Worm (Caenorhabditis elegans) whole organism, L2 larva: ENCODE data around the gene F47B8.1.

Source experiments
- C34F6.9 ChIP-seq: fragments of 150-350 bp; optimal IDR thresholded peaks from 2 replicates; lab custom pipeline; 2014; ENCODE audit warnings: missing biosample characterization, missing genetic modification characterization
- F13H6.1 ChIP-seq: sonication (generic microtip); optimal IDR thresholded peaks from 2 replicates; lab custom pipeline; 2016; ENCODE audit warnings: missing genetic modification characterization, missing compliant biosample characterization
- R02D3.7 ChIP-seq: fragments of 150-350 bp; optimal IDR thresholded peaks from 2 replicates; lab custom pipeline; 2014; ENCODE audit warnings: missing biosample characterization, missing genetic modification characterization
- Y55F3AM.14 ChIP-seq: fragments of 200-800 bp; sonication (Bioruptor generic); optimal IDR thresholded peaks from 2 replicates; lab custom pipeline; 2018; ENCODE audit warnings: mild to moderate bottlenecking, missing genetic modification characterization, missing compliant biosample characterization
- ZK546.5 ChIP-seq: sonication (generic microtip); optimal IDR thresholded peaks from 2 replicates; lab custom pipeline; 2017; ENCODE audit warnings: missing biosample characterization, missing genetic modification characterization
- alr-1 ChIP-seq: fragments of 150-350 bp; optimal IDR thresholded peaks from 2 replicates; lab custom pipeline; 2014; ENCODE audit warnings: missing biosample characterization, missing genetic modification characterization
- aly-2 ChIP-seq: fragments of 150-350 bp; optimal IDR thresholded peaks from 2 replicates; lab custom pipeline; 2014; ENCODE audit warnings: missing biosample characterization, missing genetic modification characterization
- ama-1 ChIP-seq: fragments of 150-350 bp; optimal IDR thresholded peaks from 2 replicates; lab custom pipeline; 2018; ENCODE audit warnings: inconsistent platforms
- blmp-1 ChIP-seq: sonication (generic microtip); optimal IDR thresholded peaks from 2 replicates; lab custom pipeline; 2017; ENCODE audit warnings: missing genetic modification characterization, mild to moderate bottlenecking, missing compliant biosample characterization, antibody characterized with exemption, moderate library complexity; ENCODE audit not compliant: insufficient read depth
- ceh-16 ChIP-seq: fragments of 150-350 bp; optimal IDR thresholded peaks from 2 replicates; lab custom pipeline; 2014; ENCODE audit warnings: missing biosample characterization, missing genetic modification characterization
- ceh-82 ChIP-seq: fragments of 150-350 bp; optimal IDR thresholded peaks from 2 replicates; lab custom pipeline; 2014; ENCODE audit warnings: missing biosample characterization, missing genetic modification characterization
- crh-2 ChIP-seq: sonication (generic microtip); optimal IDR thresholded peaks from 2 replicates; lab custom pipeline; 2017; ENCODE audit warnings: missing biosample characterization, missing genetic modification characterization
- dmd-4 ChIP-seq: sonication (generic microtip); optimal IDR thresholded peaks from 2 replicates; lab custom pipeline; 2017; ENCODE audit warnings: missing biosample characterization, missing genetic modification characterization
- egl-27 ChIP-seq: sonication (generic microtip); optimal IDR thresholded peaks from 3 replicates; lab custom pipeline; 2017; ENCODE audit warnings: missing biosample characterization, missing genetic modification reagents, missing genetic modification characterization
- elt-1 ChIP-seq: fragments of 150-350 bp; optimal IDR thresholded peaks from 2 replicates; lab custom pipeline; 2014; ENCODE audit warnings: missing biosample characterization, missing genetic modification characterization
- elt-3 ChIP-seq: sonication (generic microtip); optimal IDR thresholded peaks from 2 replicates; lab custom pipeline; 2017; ENCODE audit warnings: missing biosample characterization, missing genetic modification characterization
- fos-1 ChIP-seq: fragments of 150-350 bp; optimal IDR thresholded peaks from 2 replicates; lab custom pipeline; 2014; ENCODE audit warnings: missing biosample characterization, missing genetic modification characterization
- gmeb-1 ChIP-seq: fragments of 150-350 bp; optimal IDR thresholded peaks from 2 replicates; lab custom pipeline; 2014; ENCODE audit warnings: missing biosample characterization, missing genetic modification characterization
- lin-11 ChIP-seq: fragments of 150-350 bp; sonication (generic microtip); optimal IDR thresholded peaks from 2 replicates; lab custom pipeline; 2014; ENCODE audit warnings: missing biosample characterization, missing genetic modification characterization, inconsistent platforms, mixed read lengths
- lin-13 ChIP-seq: fragments of 150-350 bp; optimal IDR thresholded peaks from 2 replicates; lab custom pipeline; 2014; ENCODE audit warnings: missing biosample characterization, missing genetic modification reagents, missing genetic modification characterization
- lin-39 ChIP-seq: fragments of 150-350 bp; optimal IDR thresholded peaks from 2 replicates; lab custom pipeline; 2014; ENCODE audit warnings: missing biosample characterization, missing genetic modification reagents, missing genetic modification characterization
- lsy-2 ChIP-seq, 2 experiments: fragments of 150-350 bp in 1 of 2; sonication (generic microtip) in 1 of 2; optimal IDR thresholded peaks; 2 replicates each; lab custom pipeline; 2014 to 2017; ENCODE audit warnings: missing biosample characterization in 2 of 2, missing genetic modification characterization in 2 of 2
- mab-5 ChIP-seq: fragments of 150-350 bp; optimal IDR thresholded peaks from 2 replicates; lab custom pipeline; 2014; ENCODE audit warnings: missing biosample characterization, missing genetic modification characterization
- mbf-1 ChIP-seq: sonication (generic microtip); optimal IDR thresholded peaks from 2 replicates; lab custom pipeline; 2017; ENCODE audit warnings: missing biosample characterization, missing genetic modification characterization
- mdl-1 ChIP-seq, 2 experiments: fragments of 150-350 bp in 1 of 2; sonication (generic microtip) in 1 of 2; optimal IDR thresholded peaks; 2 replicates each; lab custom pipeline; 2017; ENCODE audit warnings: missing biosample characterization in 2 of 2, missing genetic modification characterization in 2 of 2
- nhr-10 ChIP-seq: sonication (generic microtip); optimal IDR thresholded peaks from 2 replicates; lab custom pipeline; 2017; ENCODE audit warnings: missing biosample characterization, missing genetic modification characterization
- nhr-11 ChIP-seq: fragments of 150-350 bp; optimal IDR thresholded peaks from 2 replicates; lab custom pipeline; 2014; ENCODE audit warnings: missing biosample characterization, missing genetic modification characterization
- nhr-12 ChIP-seq: fragments of 150-350 bp; optimal IDR thresholded peaks from 2 replicates; lab custom pipeline; 2014; ENCODE audit warnings: missing biosample characterization, missing genetic modification characterization
- nhr-129 ChIP-seq: fragments of 150-350 bp; optimal IDR thresholded peaks from 2 replicates; lab custom pipeline; 2014; ENCODE audit warnings: missing biosample characterization, missing genetic modification characterization
- nhr-21 ChIP-seq: fragments of 150-350 bp; optimal IDR thresholded peaks from 2 replicates; lab custom pipeline; 2014; ENCODE audit warnings: missing biosample characterization, missing genetic modification characterization
- nhr-23 ChIP-seq: fragments of 150-350 bp; optimal IDR thresholded peaks from 2 replicates; lab custom pipeline; 2014; ENCODE audit warnings: missing biosample characterization, missing genetic modification reagents, missing genetic modification characterization
- nhr-237 ChIP-seq: fragments of 150-350 bp; optimal IDR thresholded peaks from 2 replicates; lab custom pipeline; 2014; ENCODE audit warnings: missing biosample characterization, missing genetic modification characterization
- nhr-25 ChIP-seq: fragments of 150-350 bp; sonication (generic microtip); optimal IDR thresholded peaks from 3 replicates; lab custom pipeline; 2014; ENCODE audit warnings: missing biosample characterization, missing genetic modification characterization
- nhr-6 ChIP-seq: fragments of 150-350 bp; optimal IDR thresholded peaks from 2 replicates; lab custom pipeline; 2014; ENCODE audit warnings: missing biosample characterization, missing genetic modification characterization
- nhr-77 ChIP-seq: fragments of 150-350 bp; optimal IDR thresholded peaks from 2 replicates; lab custom pipeline; 2014; ENCODE audit warnings: missing biosample characterization, missing genetic modification characterization
- peb-1 ChIP-seq: fragments of 150-350 bp; optimal IDR thresholded peaks from 2 replicates; lab custom pipeline; 2014; ENCODE audit warnings: missing biosample characterization, missing genetic modification characterization
- sem-4 ChIP-seq: fragments of 150-350 bp; optimal IDR thresholded peaks from 2 replicates; lab custom pipeline; 2014; ENCODE audit warnings: missing biosample characterization, missing genetic modification reagents, missing genetic modification characterization
- skn-1 ChIP-seq: sonication (generic microtip); optimal IDR thresholded peaks from 2 replicates; lab custom pipeline; 2017; ENCODE audit warnings: missing biosample characterization, missing genetic modification characterization
- sma-3 ChIP-seq: sonication (generic microtip); optimal IDR thresholded peaks from 2 replicates; lab custom pipeline; 2016; ENCODE audit warnings: missing genetic modification reagents, missing genetic modification characterization, missing compliant biosample characterization
- sma-9 ChIP-seq, 2 experiments: fragments of 150-350 bp in 1 of 2; sonication (generic microtip) in 1 of 2; optimal IDR thresholded peaks; 2 replicates each; lab custom pipeline; 2014 to 2016; ENCODE audit warnings: missing genetic modification characterization in 2 of 2, mild to moderate bottlenecking in 1 of 2, missing biosample characterization in 1 of 2, missing compliant biosample characterization in 1 of 2, missing genetic modification reagents in 1 of 2, moderate library complexity in 1 of 2
- snpc-4 ChIP-seq: fragments of 150-350 bp; optimal IDR thresholded peaks from 2 replicates; lab custom pipeline; 2014; ENCODE audit warnings: missing biosample characterization, missing genetic modification characterization
- unc-39 ChIP-seq: fragments of 150-350 bp; optimal IDR thresholded peaks from 2 replicates; lab custom pipeline; 2014; ENCODE audit warnings: missing biosample characterization, missing genetic modification characterization
- unc-55 ChIP-seq: fragments of 150-350 bp; sonication (generic microtip); optimal IDR thresholded peaks from 3 replicates; lab custom pipeline; 2014; ENCODE audit warnings: missing biosample characterization, missing genetic modification reagents, missing genetic modification characterization
- unc-62 ChIP-seq: fragments of 150-350 bp; optimal IDR thresholded peaks from 2 replicates; lab custom pipeline; 2014; ENCODE audit warnings: missing biosample characterization, missing genetic modification reagents, missing genetic modification characterization
- zag-1 ChIP-seq: fragments of 150-350 bp; optimal IDR thresholded peaks from 2 replicates; lab custom pipeline; 2014; ENCODE audit warnings: missing biosample characterization, missing genetic modification characterization
- ztf-1 ChIP-seq: fragments of 200-800 bp; sonication (Bioruptor generic); conservative IDR thresholded peaks from 2 replicates; pipeline ENCODE4 v1.3.6; 2022; ENCODE audit warnings: missing genetic modification characterization, missing compliant biosample characterization
- ztf-11 ChIP-seq: sonication (generic microtip); optimal IDR thresholded peaks from 2 replicates; lab custom pipeline; 2017; ENCODE audit warnings: missing biosample characterization, missing genetic modification characterization
- ztf-4 ChIP-seq: fragments of 150-350 bp; optimal IDR thresholded peaks from 2 replicates; lab custom pipeline; 2014; ENCODE audit warnings: missing biosample characterization, missing genetic modification characterization

Gene F47B8.1

ce11 chrV:14355738-14356368 lies 41.7 kb upstream of the F47B8.1 start, which contains the start of gene cyn-1 (continued):
- peak; percentile 46 for TF ChIP-seq egl-27 (tag; lab: Kevin White, UChicago)
- peak; percentile 80 for TF ChIP-seq sma-3 (GFP tag; lab: Kevin White, UChicago)
- peak; percentile 80 for TF ChIP-seq crh-2
- TF ChIP-seq lin-39 (tag; lab: Kevin White, UChicago) = no peak
- TF ChIP-seq ztf-11 = no peak
- no peak for TF ChIP-seq nhr-10 (tag; lab: Kevin White, UChicago)
- TF ChIP-seq, all 48 proteins: peak for 22

ce11 chrV:14354258-14354877 lies 40.2 kb upstream of the F47B8.1 start, which contains the start of gene Y49A3A.3:
TSS of gene Y49A3A.3 (plus strand) at chrV:14354410.
- no peak for TF ChIP-seq ceh-16 (tag; lab: Kevin White, UChicago)
- TF ChIP-seq aly-2 (tag; lab: Kevin White, UChicago) = peak; percentile 70
- TF ChIP-seq unc-55 (GFP tag; lab: Kevin White, UChicago) = no peak
- peak; percentile 49 for TF ChIP-seq nhr-129 (tag; lab: Kevin White, UChicago)
- no peak for TF ChIP-seq egl-27 (tag; lab: Kevin White, UChicago)
- no peak for TF ChIP-seq nhr-12 (tag; lab: Kevin White, UChicago)
- no peak for TF ChIP-seq peb-1 (tag; lab: Kevin White, UChicago)
- TF ChIP-seq zag-1 (tag; lab: Kevin White, UChicago) = no peak
- TF ChIP-seq sma-3 (GFP tag; lab: Kevin White, UChicago) = peak; percentile 45
- no peak for TF ChIP-seq ztf-11
- peak; percentile 49 for TF ChIP-seq ama-1 (lab: Kevin White, UChicago)
- TF ChIP-seq nhr-10 (tag; lab: Kevin White, UChicago) = no peak
- TF ChIP-seq lin-11 (tag; lab: Kevin White, UChicago) = no peak
- no peak for TF ChIP-seq nhr-6 (tag; lab: Kevin White, UChicago)
- TF ChIP-seq nhr-237 (tag; lab: Kevin White, UChicago) = no peak
- no peak for TF ChIP-seq nhr-23 (tag; lab: Kevin White, UChicago)
- no peak for TF ChIP-seq mbf-1 (tag; lab: Kevin White, UChicago)
- no peak for TF ChIP-seq nhr-77 (tag; lab: Kevin White, UChicago)
- no peak for TF ChIP-seq snpc-4 (tag; lab: Kevin White, UChicago)
- TF ChIP-seq unc-62 = no peak
- no peak for TF ChIP-seq sem-4 (tag; lab: Kevin White, UChicago)
- no peak for TF ChIP-seq elt-1 (tag; lab: Kevin White, UChicago)
- no peak for TF ChIP-seq alr-1
- no peak for TF ChIP-seq nhr-21 (tag; lab: Kevin White, UChicago)
- TF ChIP-seq unc-39 (tag; lab: Kevin White, UChicago) = no peak
- TF ChIP-seq ceh-82 (tag; lab: Kevin White, UChicago) = no peak
- TF ChIP-seq R02D3.7 = no peak
- peak; percentile 17 for TF ChIP-seq sma-9 (GFP tag; optimal IDR thresholded peaks at IDR 0.05; lab: Kevin White, UChicago)
- no peak for TF ChIP-seq sma-9 (tag; optimal IDR thresholded peaks at IDR 0.05; lab: Kevin White, UChicago)
- no peak for TF ChIP-seq nhr-11 (tag; lab: Kevin White, UChicago)
- no peak for TF ChIP-seq skn-1 (tag; lab: Kevin White, UChicago)
- TF ChIP-seq crh-2 = peak; percentile 17
- peak; percentile 17 for TF ChIP-seq F13H6.1 (tag; lab: Kevin White, UChicago)
- no peak for TF ChIP-seq C34F6.9 (tag; lab: Kevin White, UChicago)
- no peak for TF ChIP-seq ZK546.5 (tag; lab: Kevin White, UChicago)
- TF ChIP-seq mdl-1 (tag; optimal IDR thresholded peaks at IDR 0.05; lab: Kevin White, UChicago) = no peak
- TF ChIP-seq fos-1 = no peak
- TF ChIP-seq mab-5 (tag; lab: Kevin White, UChicago) = no peak
- peak; percentile 44 for TF ChIP-seq nhr-25
- peak; percentile 62 for TF ChIP-seq Y55F3AM.14 (GFP tag; lab: Kevin White, UChicago)
- no peak for TF ChIP-seq lsy-2 (tag; optimal IDR thresholded peaks at IDR 0.05; lab: Kevin White, UChicago)
- TF ChIP-seq dmd-4 (tag; lab: Kevin White, UChicago) = no peak
- TF ChIP-seq ztf-1 = no peak
- TF ChIP-seq lin-39 (tag; lab: Kevin White, UChicago) = no peak
- TF ChIP-seq elt-3 (tag; lab: Kevin White, UChicago) = no peak
- TF ChIP-seq lin-13 = peak; percentile 37
- no peak for TF ChIP-seq ztf-4 (tag; lab: Kevin White, UChicago)
- TF ChIP-seq gmeb-1 (tag; lab: Kevin White, UChicago) = peak; percentile 49
- no peak for TF ChIP-seq blmp-1 (tag; lab: Kevin White, UChicago)
